Fruit fly (Drosophila melanogaster): ENCODE measurements around the gene Lamtor4.
A peak's percentile ranks its signal among the peaks of the same experiment; 100 is the strongest.

Lamtor4 gene

DNA sequence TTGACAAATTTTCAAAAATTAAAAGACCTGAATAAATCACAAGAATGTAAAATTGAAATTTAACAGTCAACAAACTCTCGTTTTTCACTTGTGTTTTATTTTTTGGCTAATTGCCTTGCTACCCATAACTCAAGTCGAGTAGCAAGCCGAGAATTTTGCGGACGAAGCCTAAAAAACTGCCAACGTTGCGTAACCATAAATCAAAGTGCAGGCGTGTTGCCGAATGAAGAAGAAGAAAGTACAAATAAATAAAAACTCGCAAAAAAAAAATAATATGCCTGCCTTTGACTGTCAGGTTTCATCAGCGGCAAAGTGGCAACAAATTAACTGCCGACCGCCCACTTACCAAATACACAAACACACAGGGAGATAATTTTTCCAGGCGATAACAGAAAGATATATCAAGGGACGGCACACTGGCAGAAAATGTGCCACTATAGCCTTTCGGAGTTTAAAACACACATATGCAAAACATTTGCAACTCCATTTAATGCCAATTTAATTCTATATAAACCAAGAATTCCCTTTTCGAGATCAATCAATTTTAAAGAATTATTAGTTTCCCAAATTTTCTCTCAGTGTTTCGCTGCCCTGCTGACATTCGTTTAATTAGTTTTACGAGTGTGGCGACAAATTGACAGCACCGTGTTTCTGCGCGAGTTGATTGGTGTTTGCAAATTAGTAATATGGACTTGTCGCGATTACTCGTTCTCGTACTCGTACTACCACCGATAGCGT lies 31.7 kb downstream of the Lamtor4 start:
- TF ChIP-seq Hr96 (GFP tag; optimal IDR thresholded peaks at IDR 0.05) (peak; percentile 97), CG7101 (tag; optimal IDR thresholded peaks at IDR 0.05) (peak; percentile 97), Clk (GFP tag; optimal IDR thresholded peaks at IDR 0.05) (peak; percentile 97), kay (GFP tag; ENCODE audit: borderline replicate concordance) (peak; percentile 94), pad (GFP tag; optimal IDR thresholded peaks at IDR 0.05) (peak; percentile 88), ovo (GFP tag; optimal IDR thresholded peaks at IDR 0.05) (peak; percentile 92), CG33017 (tag; optimal IDR thresholded peaks at IDR 0.05) (peak; percentile 94), Crg-1 (GFP tag; optimal IDR thresholded peaks at IDR 0.05) (peak; percentile 94), cic (GFP tag; optimal IDR thresholded peaks at IDR 0.05) (peak; percentile 94), bab1 (GFP tag; optimal IDR thresholded peaks at IDR 0.05) (peak; percentile 82), CG12768 (GFP tag; optimal IDR thresholded peaks at IDR 0.05) (peak; percentile 98), cnc (optimal IDR thresholded peaks at IDR 0.05) (no peak), CG1620 (GFP tag; optimal IDR thresholded peaks at IDR 0.05) (peak; percentile 95), Mnt (GFP tag; optimal IDR thresholded peaks at IDR 0.05) (peak; percentile 87), CG5204 (GFP tag; optimal IDR thresholded peaks at IDR 0.05) (peak; percentile 96), CG14711 (tag; optimal IDR thresholded peaks at IDR 0.05) (peak; percentile 90), toe (GFP tag; optimal IDR thresholded peaks at IDR 0.05) (peak; percentile 92), tj (GFP tag; optimal IDR thresholded peaks at IDR 0.05) (peak; percentile 99), CG7045 (GFP tag; optimal IDR thresholded peaks at IDR 0.05) (peak; percentile 96), CG11617 (GFP tag; optimal IDR thresholded peaks at IDR 0.05) (peak; percentile 98)

DNA sequence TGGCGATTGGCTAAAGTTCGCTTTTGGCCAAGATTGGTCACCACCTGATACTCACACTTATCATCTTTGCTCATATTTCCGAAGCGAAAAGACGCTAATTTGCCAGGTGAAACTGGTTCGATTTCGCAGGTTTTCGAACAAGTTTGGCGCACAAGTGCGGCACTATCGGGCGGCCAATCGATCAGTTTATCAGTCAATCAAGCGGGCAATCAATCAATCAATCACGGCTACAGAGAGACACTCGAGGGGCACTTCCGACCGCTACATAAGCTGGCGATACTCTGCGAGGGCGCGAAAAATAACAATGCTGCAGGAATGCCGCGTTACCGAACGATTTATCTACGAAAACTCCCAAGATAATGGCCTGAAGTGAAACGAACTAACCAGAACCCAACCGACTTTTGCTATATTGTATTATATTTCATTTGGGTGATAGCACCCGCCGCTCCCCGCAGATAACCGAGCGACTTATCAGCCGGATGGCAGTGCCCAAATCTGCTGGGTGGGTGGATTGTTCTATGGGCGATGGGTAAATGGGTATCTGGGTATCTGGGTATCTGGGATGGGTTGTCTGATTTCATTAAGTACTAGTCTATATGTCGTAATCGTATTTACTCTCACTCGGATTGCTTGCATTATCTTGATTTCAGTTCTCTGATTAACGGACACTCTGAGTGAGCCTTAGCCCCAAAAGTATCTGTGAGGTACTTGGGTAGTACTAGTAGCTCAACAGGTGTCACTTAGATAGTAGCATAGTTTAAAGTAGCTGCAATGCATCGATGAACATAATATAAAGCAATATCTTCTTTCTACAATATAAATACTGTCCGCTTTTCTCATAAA lies 32.5 kb downstream of the Lamtor4 start:
- TF ChIP-seq cic (GFP tag; optimal IDR thresholded peaks at IDR 0.05) (peak; percentile 68), tj (GFP tag; optimal IDR thresholded peaks at IDR 0.05) (no peak)

- no peak for TF ChIP-seq CG7045 (GFP tag; optimal IDR thresholded peaks at IDR 0.05)
- TF ChIP-seq Clk (GFP tag; optimal IDR thresholded peaks at IDR 0.05) = no peak
- no peak for TF ChIP-seq toe (GFP tag; optimal IDR thresholded peaks at IDR 0.05)
- no peak for TF ChIP-seq Hr96 (GFP tag; optimal IDR thresholded peaks at IDR 0.05)
- TF ChIP-seq CG14711 (tag; optimal IDR thresholded peaks at IDR 0.05) = no peak
- no peak for TF ChIP-seq CG12768 (GFP tag; optimal IDR thresholded peaks at IDR 0.05)
- no peak for TF ChIP-seq CG5204 (GFP tag; optimal IDR thresholded peaks at IDR 0.05)
- TF ChIP-seq CG11617 (GFP tag; optimal IDR thresholded peaks at IDR 0.05) = no peak
- no peak for TF ChIP-seq CG33017 (tag; optimal IDR thresholded peaks at IDR 0.05)
- no peak for TF ChIP-seq kay (GFP tag; ENCODE audit: borderline replicate concordance)
- TF ChIP-seq Mnt (GFP tag; optimal IDR thresholded peaks at IDR 0.05) = no peak
- no peak for TF ChIP-seq tj (GFP tag; optimal IDR thresholded peaks at IDR 0.05)
- TF ChIP-seq CG7101 (tag; optimal IDR thresholded peaks at IDR 0.05) = no peak
- TF ChIP-seq cic (GFP tag; optimal IDR thresholded peaks at IDR 0.05) = no peak
Measured at dm6 chr3L:3929968-3930767, 33.5 kb downstream of the Lamtor4 start.

dm6 chr3L:3930930-3931329 lies 34.2 kb downstream of the Lamtor4 start:
- TF ChIP-seq CG1620 (GFP tag; optimal IDR thresholded peaks at IDR 0.05) (no peak), Clk (GFP tag; optimal IDR thresholded peaks at IDR 0.05) (no peak), ovo (GFP tag; optimal IDR thresholded peaks at IDR 0.05) (no peak), CG12768 (GFP tag; optimal IDR thresholded peaks at IDR 0.05) (no peak), CG33017 (tag; optimal IDR thresholded peaks at IDR 0.05) (no peak), bab1 (GFP tag; optimal IDR thresholded peaks at IDR 0.05) (no peak), toe (GFP tag; optimal IDR thresholded peaks at IDR 0.05) (no peak), CG11617 (GFP tag; optimal IDR thresholded peaks at IDR 0.05) (no peak), cic (GFP tag; optimal IDR thresholded peaks at IDR 0.05) (no peak), kay (GFP tag; ENCODE audit: borderline replicate concordance) (no peak), cnc (optimal IDR thresholded peaks at IDR 0.05) (no peak), CG7045 (GFP tag; optimal IDR thresholded peaks at IDR 0.05) (no peak), Mnt (GFP tag; optimal IDR thresholded peaks at IDR 0.05) (no peak), CG14711 (tag; optimal IDR thresholded peaks at IDR 0.05) (no peak), pad (GFP tag; optimal IDR thresholded peaks at IDR 0.05) (no peak)

dm6 chr3L:3931778-3932177 lies 35.1 kb downstream of the Lamtor4 start:
- no peak for TF ChIP-seq pad (GFP tag; optimal IDR thresholded peaks at IDR 0.05)
- peak; percentile 72 for TF ChIP-seq tj (GFP tag; optimal IDR thresholded peaks at IDR 0.05)

- no peak for TF ChIP-seq tj (GFP tag; optimal IDR thresholded peaks at IDR 0.05)
- no peak for TF ChIP-seq CG1620 (GFP tag; optimal IDR thresholded peaks at IDR 0.05)
- no peak for TF ChIP-seq Mnt (GFP tag; optimal IDR thresholded peaks at IDR 0.05)
- TF ChIP-seq kay (GFP tag; ENCODE audit: borderline replicate concordance) = peak; percentile 65
- TF ChIP-seq bab1 (GFP tag; optimal IDR thresholded peaks at IDR 0.05) = no peak
- no peak for TF ChIP-seq Clk (GFP tag; optimal IDR thresholded peaks at IDR 0.05)
- TF ChIP-seq CG7101 (tag; optimal IDR thresholded peaks at IDR 0.05) = peak; percentile 25
- no peak for TF ChIP-seq pad (GFP tag; optimal IDR thresholded peaks at IDR 0.05)
- TF ChIP-seq Hr96 (GFP tag; optimal IDR thresholded peaks at IDR 0.05) = no peak
- no peak for TF ChIP-seq cic (GFP tag; optimal IDR thresholded peaks at IDR 0.05)
- TF ChIP-seq Crg-1 (GFP tag; optimal IDR thresholded peaks at IDR 0.05) = no peak
- no peak for TF ChIP-seq cnc (optimal IDR thresholded peaks at IDR 0.05)
- TF ChIP-seq ovo (GFP tag; optimal IDR thresholded peaks at IDR 0.05) = no peak
Measured at dm6 chr3L:3932742-3933289, 36.1 kb downstream of the Lamtor4 start.

Measured in whole organism, adult.